Fruit fly (Drosophila melanogaster): ENCODE results near the gene CG4362.

dm6 chr3R:20264770-20265169, 42.6 kb downstream of the CG4362 start:
- no peak for TF ChIP-seq phol (tag; optimal IDR thresholded peaks at IDR 0.05)
- TF ChIP-seq CG10267 (tag; optimal IDR thresholded peaks at IDR 0.05) = no peak
- no peak for TF ChIP-seq CG3726 (GFP tag; IDR thresholded peaks at IDR 0.05)
- no peak for TF ChIP-seq en (GFP tag; optimal IDR thresholded peaks at IDR 0.05)
- no peak for TF ChIP-seq Gug (GFP tag; IDR thresholded peaks at IDR 0.05)
- no peak; the same call in 1 of the 2 replicates for TF ChIP-seq slbo (GFP tag; IDR thresholded peaks at IDR 0.05)
- TF ChIP-seq cato (GFP tag; optimal IDR thresholded peaks at IDR 0.05; ENCODE audit: borderline replicate concordance) = no peak
- no peak for TF ChIP-seq CG2120 (GFP tag; optimal IDR thresholded peaks at IDR 0.05)
